Worm (Caenorhabditis elegans): ENCODE measurements around the gene pro-1.

DNA sequence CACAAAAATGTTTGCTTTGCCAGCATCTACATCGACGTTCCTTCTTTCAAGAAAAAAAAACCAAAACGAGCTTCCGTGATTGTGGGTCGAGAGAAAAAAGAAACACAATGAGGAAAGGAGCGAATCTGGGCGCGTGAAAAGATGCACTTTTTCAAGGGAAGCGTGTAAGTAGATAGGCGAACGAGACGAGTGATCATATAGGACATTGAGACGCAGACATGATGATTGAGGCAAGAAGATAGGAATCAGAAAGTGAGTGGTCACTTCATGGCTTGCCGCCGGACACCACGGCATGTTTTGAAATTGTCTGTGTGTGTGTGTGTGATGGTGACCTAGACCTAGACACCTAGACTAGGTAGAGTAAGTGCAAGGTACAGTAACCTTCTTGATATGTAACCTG lies 40.2 kb downstream of the pro-1 start:
- TF ChIP-seq ets-7 (tag; optimal IDR thresholded peaks at IDR 0.05) (no peak), ama-1 (optimal IDR thresholded peaks at IDR 0.05) (no peak), tbx-11 (GFP tag; IDR thresholded peaks at IDR 0.05) (no peak), pes-1 (GFP tag; IDR thresholded peaks at IDR 0.05) (no peak), scrt-1 (GFP tag; IDR thresholded peaks at IDR 0.05) (no peak), hmg-4 (GFP tag; optimal IDR thresholded peaks at IDR 0.05) (peak; percentile 34), ceh-13 (GFP tag; optimal IDR thresholded peaks at IDR 0.05) (no peak), hnd-1 (tag; optimal IDR thresholded peaks at IDR 0.05) (no peak), flt-1 (GFP tag; IDR thresholded peaks at IDR 0.05) (no peak), tra-4 (tag; optimal IDR thresholded peaks at IDR 0.05) (no peak), aly-1 (tag; optimal IDR thresholded peaks at IDR 0.05) (no peak), F13C5.2 (tag; optimal IDR thresholded peaks at IDR 0.05) (peak; percentile 28), ceh-36 (tag; optimal IDR thresholded peaks at IDR 0.05) (no peak), sea-1 (GFP tag; conservative IDR thresholded peaks at IDR 0.05) (no peak)
